Worm (Caenorhabditis elegans) whole organism, midembryonic: ENCODE results near the gene Y51A2A.4.

ENCODE experiments used
- T22C8.4 ChIP-seq: fragments of 200-800 bp; sonication (Bioruptor generic); IDR thresholded peaks from 2 replicates; pipeline ENCODE4 v1.3.6; 2022; ENCODE audit warnings: missing genetic modification characterization, missing compliant biosample characterization
- cog-1 ChIP-seq: sonication (generic microtip); optimal IDR thresholded peaks from 2 replicates; lab custom pipeline; 2016; ENCODE audit warnings: missing genetic modification characterization, missing compliant biosample characterization
- flt-1 ChIP-seq: fragments of 200-800 bp; sonication (Bioruptor generic); IDR thresholded peaks from 2 replicates; pipeline ENCODE4 v1.3.6; 2022; ENCODE audit warnings: missing genetic modification characterization, missing compliant biosample characterization
- klf-2 ChIP-seq: fragments of 200-800 bp; sonication (Bioruptor generic); conservative IDR thresholded peaks from 2 replicates; pipeline ENCODE4 v1.3.6; 2022; ENCODE audit warnings: missing genetic modification reagents, missing genetic modification characterization, missing compliant biosample characterization
- med-1 ChIP-seq: sonication (generic microtip); optimal IDR thresholded peaks from 2 replicates; lab custom pipeline; 2017; ENCODE audit warnings: missing genetic modification characterization, mild to moderate bottlenecking, missing compliant biosample characterization, antibody characterized with exemption, missing genetic modification reagents; ENCODE audit not compliant: insufficient read depth
- ref-1 ChIP-seq: fragments of 200-800 bp; sonication (Bioruptor generic); conservative IDR thresholded peaks from 2 replicates; pipeline ENCODE4 v1.3.6; 2022; ENCODE audit warnings: missing genetic modification reagents, missing genetic modification characterization, missing compliant biosample characterization
- tab-1 ChIP-seq: fragments of 200-800 bp; sonication (Bioruptor generic); IDR thresholded peaks from 2 replicates; pipeline ENCODE4 v1.3.6; 2022; ENCODE audit warnings: missing genetic modification characterization, missing compliant biosample characterization
- ztf-23 ChIP-seq: fragments of 200-800 bp; sonication (Bioruptor generic); IDR thresholded peaks from 2 replicates; pipeline ENCODE4 v1.3.6; 2022; ENCODE audit warnings: missing genetic modification reagents, missing genetic modification characterization, missing compliant biosample characterization
- ztf-29 ChIP-seq: fragments of 200-800 bp; sonication (Bioruptor generic); IDR thresholded peaks from 2 replicates; pipeline ENCODE4 v1.3.6; 2022; ENCODE audit warnings: missing genetic modification reagents, missing genetic modification characterization, missing compliant biosample characterization

Y51A2A.4 gene

ce11 chrV:18318312-18318711 is 27.6 kb downstream of the Y51A2A.4 start, which contains the start of gene fbxb-119:
fbxb-119 (plus strand) TSS chrV:18318612.
- no peak for TF ChIP-seq ztf-29 (GFP tag; lab: Robert Waterston, UW)
- TF ChIP-seq flt-1 (GFP tag; lab: Robert Waterston, UW), result no peak
- TF ChIP-seq med-1 (GFP tag; lab: Kevin White, UChicago), result no peak
- no peak for TF ChIP-seq ztf-23 (GFP tag; lab: Robert Waterston, UW)
- no peak for TF ChIP-seq tab-1 (GFP tag; lab: Robert Waterston, UW)
- TF ChIP-seq klf-2, result no peak
- no peak for TF ChIP-seq cog-1 (tag; lab: Kevin White, UChicago)
- TF ChIP-seq T22C8.4, result no peak
- no peak for TF ChIP-seq ref-1 (GFP tag; lab: Robert Waterston, UW)

ce11 chrV:18323231-18323630 is 32.5 kb downstream of the Y51A2A.4 start, which contains the start of gene B0462.5:
B0462.5 (minus strand) TSS chrV:18323331.
- TF ChIP-seq flt-1 (GFP tag; lab: Robert Waterston, UW) (no peak), tab-1 (GFP tag; lab: Robert Waterston, UW) (no peak), cog-1 (tag; lab: Kevin White, UChicago) (no peak), ztf-29 (GFP tag; lab: Robert Waterston, UW) (no peak), ztf-23 (GFP tag; lab: Robert Waterston, UW) (no peak), klf-2 (no peak), med-1 (GFP tag; lab: Kevin White, UChicago) (no peak), T22C8.4 (no peak), ref-1 (GFP tag; lab: Robert Waterston, UW) (no peak)

- TF ChIP-seq klf-2 (no peak), T22C8.4 (no peak), med-1 (GFP tag; lab: Kevin White, UChicago) (no peak), tab-1 (GFP tag; lab: Robert Waterston, UW) (no peak), ztf-23 (GFP tag; lab: Robert Waterston, UW) (no peak), ref-1 (GFP tag; lab: Robert Waterston, UW) (no peak), flt-1 (GFP tag; lab: Robert Waterston, UW) (no peak), cog-1 (tag; lab: Kevin White, UChicago) (no peak), ztf-29 (GFP tag; lab: Robert Waterston, UW) (no peak)
These were observed 33.8 kb downstream of the Y51A2A.4 start for ce11 chrV:18324525-18324924.

- TF ChIP-seq ztf-23 (GFP tag; lab: Robert Waterston, UW) (no peak), ref-1 (GFP tag; lab: Robert Waterston, UW) (no peak), ztf-29 (GFP tag; lab: Robert Waterston, UW) (no peak), klf-2 (no peak), cog-1 (tag; lab: Kevin White, UChicago) (no peak)
These were observed 40.3 kb downstream of the Y51A2A.4 start, which contains the start of gene B0462.4 for ce11 chrV:18331086-18331485. B0462.4 (minus strand) TSS chrV:18331186.

ce11 chrV:18337643-18338042 is 46.9 kb downstream of the Y51A2A.4 start:
- TF ChIP-seq T22C8.4, result peak; percentile 51; the same call in 1 of the 2 replicates
- no peak for TF ChIP-seq cog-1 (tag; lab: Kevin White, UChicago)

ce11 chrV:18339807-18340206 is 49.1 kb downstream of the Y51A2A.4 start, which contains the start of gene C08E8.10:
C08E8.10 (minus strand) TSS chrV:18339907.
- TF ChIP-seq klf-2, result no peak
- no peak for TF ChIP-seq ztf-23 (GFP tag; lab: Robert Waterston, UW)
- TF ChIP-seq ztf-29 (GFP tag; lab: Robert Waterston, UW), result no peak
- no peak for TF ChIP-seq T22C8.4
- TF ChIP-seq flt-1 (GFP tag; lab: Robert Waterston, UW), result no peak
- no peak for TF ChIP-seq cog-1 (tag; lab: Kevin White, UChicago)
- TF ChIP-seq ref-1 (GFP tag; lab: Robert Waterston, UW), result no peak
- TF ChIP-seq med-1 (GFP tag; lab: Kevin White, UChicago), result no peak
- no peak for TF ChIP-seq tab-1 (GFP tag; lab: Robert Waterston, UW)
